Worm (Caenorhabditis elegans): ENCODE data around the gene let-721.

let-721 gene

DNA sequence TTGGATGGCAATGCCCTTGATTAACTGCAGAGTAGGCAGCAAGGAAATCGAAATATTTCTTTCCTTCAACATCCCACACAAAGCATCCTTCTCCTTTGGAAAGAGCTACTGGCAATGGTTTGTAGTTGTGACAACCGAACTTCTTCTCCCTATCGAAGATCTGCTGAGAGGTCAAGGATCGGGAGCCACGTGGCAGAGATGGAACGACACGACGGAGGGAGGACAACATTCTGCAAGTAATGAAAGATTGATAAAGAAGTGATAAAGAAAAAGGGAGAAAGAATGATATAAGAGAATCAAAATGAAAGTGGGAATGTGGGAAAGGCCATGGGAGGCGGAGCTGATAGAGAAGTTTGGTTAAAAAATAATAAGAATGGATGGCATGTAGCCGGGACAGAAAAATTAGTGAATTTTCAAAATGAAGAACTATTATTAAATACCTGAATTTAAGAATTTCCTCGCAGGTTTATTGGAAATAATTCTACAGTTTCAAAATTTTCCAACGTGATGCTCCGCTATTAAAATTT is 50.9 kb downstream of the let-721 start, which contains the start of gene oatr-1:
Gene oatr-1, minus strand, starts transcription at position 477 of the 527 bp plus-strand sequence.
- no peak for TF ChIP-seq unc-62 (GFP tag; optimal IDR thresholded peaks at IDR 0.05)
